Worm (Caenorhabditis elegans): Measurements from ENCODE around the gene F58B3.6.
A peak's percentile ranks its signal among the peaks of the same experiment; 100 is the strongest.

DNA sequence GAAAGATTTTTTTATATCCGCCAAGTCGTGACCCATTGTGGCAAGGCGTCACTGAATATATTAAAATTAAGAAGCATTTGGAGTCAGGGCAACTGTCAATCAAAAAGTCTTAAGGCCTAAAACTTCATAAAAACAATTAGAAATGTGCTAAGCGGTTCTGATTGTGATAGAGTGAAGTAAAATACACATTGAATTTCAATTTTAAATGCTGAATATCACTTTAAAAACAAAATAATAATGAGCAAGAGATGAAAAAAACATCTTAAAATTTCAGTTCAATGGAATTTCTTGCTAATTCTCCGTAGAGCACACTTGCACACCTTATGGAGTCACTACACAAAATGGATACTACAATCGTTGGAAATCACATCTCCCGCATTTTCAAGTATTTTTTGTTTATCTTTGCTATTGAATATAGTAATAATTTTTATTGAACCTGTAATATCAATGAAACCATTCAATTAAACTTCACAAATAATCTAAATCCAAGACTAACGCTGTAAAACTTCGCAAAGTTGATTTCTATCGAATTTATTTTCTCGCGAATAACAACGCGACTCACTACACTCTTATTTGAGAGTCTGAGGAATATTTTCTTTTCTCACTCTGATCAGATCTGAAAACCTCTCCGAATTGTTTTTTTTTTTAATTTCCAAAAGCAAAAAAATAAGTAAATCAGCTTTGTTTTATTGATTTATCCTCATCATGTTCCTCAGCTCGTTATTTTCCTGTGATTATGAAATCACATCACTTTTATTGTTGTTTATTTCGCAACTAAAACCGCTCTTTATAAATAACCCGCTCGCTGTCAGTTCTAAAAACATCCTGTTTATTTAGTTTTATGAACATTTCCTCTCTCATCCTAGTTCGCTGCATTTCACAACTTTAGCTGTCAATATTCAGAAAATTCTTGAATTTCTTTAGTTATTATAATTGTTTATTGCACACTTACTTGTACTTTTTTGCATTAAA, 725 bp upstream of the F58B3.6 start, which contains the start of gene mars-1:
- TF ChIP-seq nhr-25 (tag; optimal IDR thresholded peaks at IDR 0.05), result peak; percentile 61
- TF ChIP-seq mdl-1 (tag; optimal IDR thresholded peaks at IDR 0.05), result no peak
- TF ChIP-seq elt-3 (tag; optimal IDR thresholded peaks at IDR 0.05), result no peak
- no peak for TF ChIP-seq zag-1 (tag; optimal IDR thresholded peaks at IDR 0.05)
- TF ChIP-seq skn-1 (tag; optimal IDR thresholded peaks at IDR 0.05), result peak; percentile 39
- no peak for TF ChIP-seq ama-1 (optimal IDR thresholded peaks at IDR 0.05)
- TF ChIP-seq lin-39 (tag; optimal IDR thresholded peaks at IDR 0.05), result no peak
- no peak for TF ChIP-seq daf-12 (tag; optimal IDR thresholded peaks at IDR 0.05)
- TF ChIP-seq lsy-12 (tag; optimal IDR thresholded peaks at IDR 0.05), result peak; percentile 22
- TF ChIP-seq hmg-11 (tag; optimal IDR thresholded peaks at IDR 0.05), result peak; percentile 10
- TF ChIP-seq sea-2 (GFP tag; optimal IDR thresholded peaks at IDR 0.05), result no peak
